Fruit fly (Drosophila melanogaster) whole organism, embryonic: Measurements from ENCODE around the gene mbc.

ENCODE experiments used
- Atf-2 ChIP-seq: fragments of 200-800 bp; sonication (Bioruptor generic); optimal IDR thresholded peaks from 2 replicates; lab custom pipeline; 2016; ENCODE audit warnings: missing biosample characterization, missing genetic modification characterization
- Atf6 ChIP-seq: fragments of 200-800 bp; sonication (Bioruptor generic); IDR thresholded peaks from 2 replicates; pipeline ENCODE4 v1.3.6; 2022; ENCODE audit warnings: missing biosample characterization, missing genetic modification characterization
- Blimp-1 ChIP-seq: fragments of 200-800 bp; sonication (Bioruptor generic); optimal IDR thresholded peaks from 3 replicates; lab custom pipeline; 2018; ENCODE audit warnings: missing biosample characterization, missing genetic modification characterization, mild to moderate bottlenecking, moderate library complexity, missing genetic modification reagents
- CG10979 ChIP-seq: fragments of 200-800 bp; sonication (Bioruptor generic); optimal IDR thresholded peaks from 2 replicates; lab custom pipeline; 2018; ENCODE audit warnings: missing biosample characterization, mild to moderate bottlenecking, missing genetic modification characterization, moderate library complexity
- CG11085 ChIP-seq: fragments of 200-800 bp; sonication (Bioruptor generic); IDR thresholded peaks from 2 replicates; pipeline ENCODE4 v1.3.6; 2022; ENCODE audit warnings: missing biosample characterization, missing genetic modification characterization
- CG12155 ChIP-seq: fragments of 200-800 bp; sonication (Bioruptor generic); optimal IDR thresholded peaks from 3 replicates; lab custom pipeline; 2016; ENCODE audit warnings: missing biosample characterization, missing genetic modification characterization
- CG16815 ChIP-seq: fragments of 200-800 bp; sonication (Bioruptor generic); optimal IDR thresholded peaks from 3 replicates; lab custom pipeline; 2017; ENCODE audit warnings: missing biosample characterization, mild to moderate bottlenecking, missing genetic modification characterization
- CG1792 ChIP-seq: fragments of 200-800 bp; sonication (Bioruptor generic); optimal IDR thresholded peaks from 2 replicates; lab custom pipeline; 2016; ENCODE audit warnings: missing biosample characterization, missing genetic modification characterization
- CG31441 ChIP-seq: fragments of 200-800 bp; sonication (Bioruptor generic); IDR thresholded peaks from 2 replicates; pipeline ENCODE4 v1.3.6; 2022; ENCODE audit warnings: missing biosample characterization, missing genetic modification characterization
- CG32532 ChIP-seq: fragments of 200-800 bp; sonication (Bioruptor generic); IDR thresholded peaks from 2 replicates; pipeline ENCODE4 v1.3.6; 2022; ENCODE audit warnings: missing biosample characterization, missing genetic modification characterization
- CG9876 ChIP-seq: fragments of 200-800 bp; sonication (Bioruptor generic); optimal IDR thresholded peaks from 2 replicates; lab custom pipeline; 2016; ENCODE audit warnings: missing biosample characterization, missing genetic modification characterization
- Dip3 ChIP-seq: fragments of 200-800 bp; sonication (Bioruptor generic); optimal IDR thresholded peaks from 3 replicates; lab custom pipeline; 2016; ENCODE audit warnings: missing biosample characterization, missing genetic modification characterization
- E2f2 ChIP-seq: fragments of 200-800 bp; sonication (Bioruptor generic); IDR thresholded peaks from 2 replicates; pipeline ENCODE4 v1.3.6; 2022; ENCODE audit warnings: missing biosample characterization, missing genetic modification characterization
- Eip74EF ChIP-seq, 2 experiments: fragments of 200-800 bp in 1 of 2; fragments of >200 bp in 1 of 2; sonication (Bioruptor generic) in 1 of 2; optimal IDR thresholded peaks; 2 replicates each; lab custom pipeline; 2017 to 2019; ENCODE audit warnings: missing biosample characterization in 2 of 2, missing genetic modification characterization in 2 of 2, mild to moderate bottlenecking in 1 of 2, moderate library complexity in 1 of 2
- HLH3B ChIP-seq: fragments of 200-800 bp; sonication (Bioruptor generic); IDR thresholded peaks from 2 replicates; pipeline ENCODE4 v1.3.6; 2022; ENCODE audit warnings: missing biosample characterization, missing genetic modification characterization
- Hr78 ChIP-seq, 2 experiments: fragments of 200-800 bp in 1 of 2; fragments of >200 bp in 1 of 2; sonication (Bioruptor generic) in 1 of 2; optimal IDR thresholded peaks; 2 replicates each; lab custom pipeline; 2017 to 2019; ENCODE audit warnings: missing biosample characterization in 2 of 2, missing genetic modification characterization in 2 of 2, mild to moderate bottlenecking in 1 of 2, moderate library complexity in 1 of 2
- Jarid2 ChIP-seq: fragments of 200-800 bp; sonication (Bioruptor generic); optimal IDR thresholded peaks from 3 replicates; lab custom pipeline; 2017; ENCODE audit warnings: mild to moderate bottlenecking, missing biosample characterization, missing genetic modification reagents, missing genetic modification characterization
- NC2β ChIP-seq: fragments of 200-800 bp; sonication (Bioruptor generic); optimal IDR thresholded peaks from 2 replicates; lab custom pipeline; 2016; ENCODE audit warnings: missing biosample characterization, missing genetic modification characterization
- Opbp ChIP-seq: fragments of 200-800 bp; sonication (Bioruptor generic); IDR thresholded peaks from 3 replicates; pipeline ENCODE4 v1.3.6; 2022; ENCODE audit warnings: missing biosample characterization, missing genetic modification characterization; ENCODE audit not compliant: partially characterized antibody
- Pdp1 ChIP-seq, 2 experiments: fragments of 200-800 bp; sonication (Bioruptor generic); optimal IDR thresholded peaks; 3 replicates each; lab custom pipeline; 2016; ENCODE audit warnings: missing biosample characterization in 2 of 2, missing genetic modification characterization in 2 of 2, mild to moderate bottlenecking in 1 of 2, moderate library complexity in 1 of 2
- Ptx1 ChIP-seq: fragments of 200-800 bp; sonication (Bioruptor generic); IDR thresholded peaks from 2 replicates; pipeline ENCODE4 v1.3.6; 2022; ENCODE audit warnings: missing biosample characterization, missing genetic modification characterization
- Rx ChIP-seq: fragments of 200-800 bp; sonication (Bioruptor generic); IDR thresholded peaks from 2 replicates; pipeline ENCODE4 v1.3.6; 2022; ENCODE audit warnings: missing biosample characterization, missing genetic modification characterization
- Sry-δ ChIP-seq: fragments of 200-800 bp; sonication (Bioruptor generic); optimal IDR thresholded peaks from 2 replicates; lab custom pipeline; 2016; ENCODE audit warnings: missing biosample characterization, missing genetic modification characterization
- TFAM ChIP-seq: fragments of 200-800 bp; sonication (Bioruptor generic); optimal IDR thresholded peaks from 2 replicates; lab custom pipeline; 2017; ENCODE audit warnings: missing biosample characterization, missing genetic modification characterization, inconsistent platforms
- Tbp ChIP-seq: fragments of >200 bp; optimal IDR thresholded peaks from 2 replicates; lab custom pipeline; 2018; ENCODE audit warnings: missing biosample characterization, missing genetic modification characterization
- ap ChIP-seq: fragments of 200-800 bp; sonication (Bioruptor generic); IDR thresholded peaks from 2 replicates; pipeline ENCODE4 v1.3.6; 2022; ENCODE audit warnings: missing biosample characterization, missing genetic modification characterization
- br ChIP-seq: fragments of >200 bp; optimal IDR thresholded peaks from 2 replicates; lab custom pipeline; 2017
- chinmo ChIP-seq: fragments of 200-800 bp; sonication (Bioruptor generic); IDR thresholded peaks from 4 replicates; pipeline ENCODE4 v1.3.6; 2022; ENCODE audit warnings: missing biosample characterization, missing genetic modification characterization; ENCODE audit not compliant: partially characterized antibody
- dan ChIP-seq: fragments of 200-800 bp; sonication (Bioruptor generic); IDR thresholded peaks from 2 replicates; pipeline ENCODE4 v1.3.6; 2022; ENCODE audit warnings: missing biosample characterization, missing genetic modification characterization
- gce ChIP-seq: fragments of 200-800 bp; sonication (Bioruptor generic); IDR thresholded peaks from 3 replicates; pipeline ENCODE4 v1.3.6; 2022; ENCODE audit warnings: missing biosample characterization, missing genetic modification characterization
- gcm2 ChIP-seq: fragments of 200-800 bp; sonication (Bioruptor generic); optimal IDR thresholded peaks from 2 replicates; lab custom pipeline; 2016; ENCODE audit warnings: missing biosample characterization, missing genetic modification characterization
- gem ChIP-seq: fragments of 200-800 bp; sonication (Bioruptor generic); optimal IDR thresholded peaks from 2 replicates; lab custom pipeline; 2019; ENCODE audit warnings: missing biosample characterization, mild to moderate bottlenecking, missing genetic modification characterization, moderate library complexity
- gro ChIP-seq: fragments of 200-800 bp; sonication (Bioruptor generic); optimal IDR thresholded peaks from 2 replicates; lab custom pipeline; 2016; ENCODE audit warnings: missing biosample characterization, missing genetic modification characterization
- hth ChIP-seq: fragments of >200 bp; optimal IDR thresholded peaks from 2 replicates; lab custom pipeline; 2017; ENCODE audit warnings: inconsistent platforms
- inv ChIP-seq: fragments of 200-800 bp; sonication (Bioruptor generic); IDR thresholded peaks from 2 replicates; pipeline ENCODE4 v1.3.6; 2022; ENCODE audit warnings: missing biosample characterization, missing genetic modification characterization; ENCODE audit not compliant: partially characterized antibody
- kni ChIP-seq: fragments of 200-800 bp; sonication (Bioruptor generic); optimal IDR thresholded peaks from 3 replicates; lab custom pipeline; 2017; ENCODE audit warnings: mild to moderate bottlenecking, missing biosample characterization, missing genetic modification reagents, missing genetic modification characterization
- odd ChIP-seq: fragments of 200-800 bp; sonication (Bioruptor generic); optimal IDR thresholded peaks from 2 replicates; lab custom pipeline; 2017; ENCODE audit warnings: missing biosample characterization, mild to moderate bottlenecking, missing genetic modification characterization
- pan ChIP-seq, 4 experiments: fragments of >200 bp in 3 of 4; fragments of 200-800 bp in 1 of 4; sonication (Bioruptor generic) in 1 of 4; optimal IDR thresholded peaks in 3 of 4; IDR thresholded peaks in 1 of 4; 2 replicates each; pipeline versions ENCODE4 v1.3.6 to Lab custom; 2017 to 2022; ENCODE audit warnings: missing biosample characterization in 2 of 4, missing genetic modification characterization in 2 of 4, mixed read lengths in 1 of 4
- pb ChIP-seq: fragments of 200-800 bp; sonication (Bioruptor generic); optimal IDR thresholded peaks from 3 replicates; lab custom pipeline; 2016; ENCODE audit warnings: missing biosample characterization, missing genetic modification characterization
- peb ChIP-seq: fragments of 200-800 bp; sonication (Bioruptor generic); IDR thresholded peaks from 2 replicates; pipeline ENCODE4 v1.3.6; 2022; ENCODE audit warnings: missing biosample characterization, missing genetic modification characterization
- phol ChIP-seq: fragments of 200-800 bp; sonication (Bioruptor generic); optimal IDR thresholded peaks from 3 replicates; lab custom pipeline; 2018; ENCODE audit warnings: missing biosample characterization, mild to moderate bottlenecking, missing genetic modification characterization, moderate library complexity
- pita ChIP-seq: fragments of 200-800 bp; sonication (Bioruptor generic); optimal IDR thresholded peaks from 2 replicates; lab custom pipeline; 2017; ENCODE audit warnings: missing biosample characterization, mild to moderate bottlenecking, missing genetic modification characterization
- ro ChIP-seq: fragments of 200-800 bp; sonication (Bioruptor generic); IDR thresholded peaks from 2 replicates; pipeline ENCODE4 v1.3.6; 2022; ENCODE audit warnings: missing biosample characterization, missing genetic modification characterization
- run ChIP-seq: fragments of 200-800 bp; sonication (Bioruptor generic); optimal IDR thresholded peaks from 3 replicates; lab custom pipeline; 2018; ENCODE audit warnings: missing biosample characterization, mild to moderate bottlenecking, missing genetic modification characterization
- sisA ChIP-seq: fragments of 200-800 bp; sonication (Bioruptor generic); IDR thresholded peaks from 2 replicates; pipeline ENCODE4 v1.3.6; 2022; ENCODE audit warnings: missing biosample characterization, missing genetic modification characterization
- slou ChIP-seq: fragments of 200-800 bp; sonication (Bioruptor generic); optimal IDR thresholded peaks from 3 replicates; lab custom pipeline; 2016; ENCODE audit warnings: missing biosample characterization, missing genetic modification characterization
- sna ChIP-seq: fragments of 200-800 bp; sonication (Bioruptor generic); IDR thresholded peaks from 2 replicates; pipeline ENCODE4 v1.3.6; 2022; ENCODE audit warnings: missing biosample characterization, missing genetic modification characterization; ENCODE audit not compliant: partially characterized antibody
- tup ChIP-seq: fragments of 200-800 bp; sonication (Bioruptor generic); optimal IDR thresholded peaks from 2 replicates; lab custom pipeline; 2016; ENCODE audit warnings: missing biosample characterization, mild to moderate bottlenecking, missing genetic modification characterization, moderate library complexity
- vfl ChIP-seq: fragments of 200-800 bp; sonication (Bioruptor generic); optimal IDR thresholded peaks from 2 replicates; lab custom pipeline; 2016; ENCODE audit warnings: missing biosample characterization, missing genetic modification characterization
- vvl ChIP-seq: fragments of 200-800 bp; sonication (Bioruptor generic); IDR thresholded peaks from 2 replicates; pipeline ENCODE4 v1.3.6; 2022; ENCODE audit warnings: missing biosample characterization, missing genetic modification characterization
- zfh1 ChIP-seq: fragments of 200-800 bp; sonication (Bioruptor generic); IDR thresholded peaks from 3 replicates; pipeline ENCODE4 v1.3.6; 2022; ENCODE audit warnings: missing biosample characterization, missing genetic modification characterization

mbc gene

dm6 chr3R:23772808-23773207, 8.8 kb upstream of the mbc start, which contains the start of gene tst (continued):
- TF ChIP-seq sna (GFP tag; lab: Robert Waterston, UW) = no peak
- TF ChIP-seq Tbp (GFP tag; lab: Kevin White, UChicago) = no peak
- peak; percentile 97 for TF ChIP-seq sisA (GFP tag; lab: Robert Waterston, UW)
- TF ChIP-seq phol (tag; lab: Kevin White, UChicago) = peak; percentile 95
- TF ChIP-seq CG10979 (tag; lab: Kevin White, UChicago) = peak; percentile 90
- TF ChIP-seq tup (GFP tag; lab: Kevin White, UChicago) = peak; percentile 74
- peak; percentile 98 for TF ChIP-seq zfh1
- TF ChIP-seq Pdp1 (GFP tag; optimal IDR thresholded peaks at IDR 0.05; lab: Kevin White, UChicago) = peak; percentile 67 to 87
- TF ChIP-seq Sry-δ = peak; percentile 44
- peak; percentile 99 for TF ChIP-seq vvl (GFP tag; lab: Robert Waterston, UW)
- peak; percentile 98 for TF ChIP-seq gem (tag; lab: Kevin White, UChicago)
- TF ChIP-seq Rx (GFP tag; lab: Robert Waterston, UW) = peak; percentile 93
- TF ChIP-seq ap (GFP tag; lab: Robert Waterston, UW) = peak; percentile 92
- TF ChIP-seq Blimp-1 (GFP tag; lab: Kevin White, UChicago) = peak; percentile 91
- no peak for TF ChIP-seq Hr78 (GFP tag; optimal IDR thresholded peaks at IDR 0.05; lab: Kevin White, UChicago)
- TF ChIP-seq br (lab: Kevin White, UChicago) = no peak
- peak; percentile 99 for TF ChIP-seq Ptx1 (GFP tag; lab: Robert Waterston, UW)
- peak; percentile 7 for TF ChIP-seq kni (GFP tag; lab: Kevin White, UChicago)
- no peak for TF ChIP-seq gro (GFP tag; lab: Kevin White, UChicago)
- peak; percentile 97 for TF ChIP-seq HLH3B (GFP tag; lab: Robert Waterston, UW)
- no peak for TF ChIP-seq CG1792 (GFP tag; lab: Kevin White, UChicago)
- TF ChIP-seq Atf-2 (GFP tag; lab: Kevin White, UChicago) = peak; percentile 31
- TF ChIP-seq Eip74EF (GFP tag; optimal IDR thresholded peaks at IDR 0.05; lab: Kevin White, UChicago) = peak in 1 of 2 experiments; percentile 86
- peak; percentile 91 for TF ChIP-seq Atf6 (GFP tag; lab: Robert Waterston, UW)
- TF ChIP-seq chinmo (GFP tag; lab: Robert Waterston, UW) = 0 out of 4 replicates have a peak, but pooled peaks have one; percentile 43
- TF ChIP-seq ro (GFP tag; lab: Robert Waterston, UW) = peak; percentile 94
- TF ChIP-seq E2f2 = peak; percentile 76
- no peak for TF ChIP-seq inv (GFP tag; lab: Robert Waterston, UW)
- TF ChIP-seq CG32532 (GFP tag; lab: Robert Waterston, UW) = peak; percentile 98
- TF ChIP-seq hth (lab: Kevin White, UChicago) = no peak
- TF ChIP-seq odd (GFP tag; lab: Kevin White, UChicago) = no peak
- no peak for TF ChIP-seq pb (GFP tag; lab: Kevin White, UChicago)
- peak; percentile 47 for TF ChIP-seq Dip3
- TF ChIP-seq peb (GFP tag; lab: Robert Waterston, UW) = peak; percentile 92
- TF ChIP-seq vfl (GFP tag; lab: Kevin White, UChicago) = peak; percentile 35
- TF ChIP-seq CG16815 = peak; percentile 89
- peak; percentile 97 for TF ChIP-seq CG31441
- TF ChIP-seq dan (GFP tag; lab: Robert Waterston, UW) = peak; percentile 86
- TF ChIP-seq pan (optimal IDR thresholded peaks at IDR 0.05; lab: Kevin White, UChicago) = no peak
- TF ChIP-seq pan (GFP tag; optimal IDR thresholded peaks at IDR 0.05 in 1 of 2, IDR thresholded peaks at IDR 0.05 in 1 of 2) = peak in 1 of 2 experiments; percentile 97
- no peak for TF ChIP-seq pita (GFP tag; lab: Kevin White, UChicago)
- no peak for TF ChIP-seq CG9876 (GFP tag; lab: Kevin White, UChicago)
- peak; percentile 92 for TF ChIP-seq gce (GFP tag; lab: Robert Waterston, UW)
- no peak for TF ChIP-seq Opbp (GFP tag; lab: Robert Waterston, UW)
- TF ChIP-seq CG11085 (GFP tag; lab: Robert Waterston, UW) = peak; percentile 95
- TF ChIP-seq slou = peak; percentile 73
- TF ChIP-seq NC2β = no peak
- TF ChIP-seq CG12155 = peak; percentile 89
- TF ChIP-seq TFAM (GFP tag; lab: Kevin White, UChicago) = no peak
- peak; percentile 31 for TF ChIP-seq Jarid2
- peak; percentile 39 for TF ChIP-seq gcm2 (GFP tag; lab: Kevin White, UChicago)
- TF ChIP-seq run (tag; lab: Kevin White, UChicago) = peak; percentile 74
